Fruit fly (Drosophila melanogaster) whole organism, adult: ENCODE results near the gene LpR2.

Source experiments
- CG12768 ChIP-seq: fragments of 200-800 bp; sonication (Bioruptor generic); optimal IDR thresholded peaks from 2 replicates; lab custom pipeline; 2017; ENCODE audit warnings: missing biosample characterization, missing genetic modification characterization, mild to moderate bottlenecking, moderate library complexity, missing genetic modification reagents
- CG14711 ChIP-seq: fragments of 200-800 bp; sonication (Bioruptor generic); optimal IDR thresholded peaks from 2 replicates; lab custom pipeline; 2018; ENCODE audit warnings: missing biosample characterization, mild to moderate bottlenecking, missing genetic modification characterization, moderate library complexity
- CG1620 ChIP-seq: fragments of 200-800 bp; sonication (Bioruptor generic); optimal IDR thresholded peaks from 2 replicates; lab custom pipeline; 2016; ENCODE audit warnings: missing biosample characterization, missing genetic modification characterization
- CG33017 ChIP-seq: fragments of 200-800 bp; sonication (Bioruptor generic); optimal IDR thresholded peaks from 2 replicates; lab custom pipeline; 2018; ENCODE audit warnings: missing biosample characterization, mild to moderate bottlenecking, missing genetic modification characterization, moderate library complexity
- CG5204 ChIP-seq: fragments of 200-800 bp; sonication (Bioruptor generic); optimal IDR thresholded peaks from 2 replicates; lab custom pipeline; 2016; ENCODE audit warnings: missing biosample characterization, missing genetic modification characterization
- CG7045 ChIP-seq: fragments of 200-800 bp; sonication (Bioruptor generic); optimal IDR thresholded peaks from 2 replicates; lab custom pipeline; 2017; ENCODE audit warnings: missing biosample characterization, mild to moderate bottlenecking, missing genetic modification characterization
- cic ChIP-seq: fragments of 200-800 bp; sonication (Bioruptor generic); optimal IDR thresholded peaks from 2 replicates; lab custom pipeline; 2017; ENCODE audit warnings: missing biosample characterization, mild to moderate bottlenecking, missing genetic modification characterization, moderate library complexity
- kay ChIP-seq: fragments of 200-800 bp; sonication (Bioruptor generic); peaks from one replicate; lab custom pipeline; 2016; ENCODE audit warnings: missing biosample characterization, missing genetic modification characterization, borderline replicate concordance
- tj ChIP-seq: fragments of 200-800 bp; sonication (Bioruptor generic); optimal IDR thresholded peaks from 3 replicates; lab custom pipeline; 2017; ENCODE audit warnings: missing biosample characterization, mild to moderate bottlenecking, missing genetic modification characterization, moderate library complexity
- toe ChIP-seq: fragments of 200-800 bp; sonication (Bioruptor generic); optimal IDR thresholded peaks from 2 replicates; lab custom pipeline; 2016; ENCODE audit warnings: missing biosample characterization, missing genetic modification characterization

dm6 chr3R:25680528-25680927 lies 59.7 kb downstream of the LpR2 start, which contains the start of the genes CG4743 and Idh3g:
- TF ChIP-seq CG5204 (no peak), CG14711 (tag; lab: Kevin White, UChicago) (peak; percentile 99), CG12768 (GFP tag; lab: Kevin White, UChicago) (peak; percentile 95), tj (peak; percentile 96), cic (GFP tag; lab: Kevin White, UChicago) (peak; percentile 78), CG7045 (GFP tag; lab: Kevin White, UChicago) (peak; percentile 96), toe (GFP tag; lab: Kevin White, UChicago) (peak; percentile 90), CG1620 (GFP tag; lab: Kevin White, UChicago) (peak; percentile 87), kay (GFP tag; lab: Kevin White, UChicago) (no peak), CG33017 (tag; lab: Kevin White, UChicago) (peak; percentile 98)
